Worm (Caenorhabditis elegans) whole organism, dauer: ENCODE results near the gene nhr-271.

Experiments used
- unc-62 ChIP-seq: sonication (generic microtip); optimal IDR thresholded peaks from 2 replicates; lab custom pipeline; 2017; ENCODE audit warnings: missing biosample characterization, missing genetic modification reagents, missing genetic modification characterization

nhr-271 gene

DNA sequence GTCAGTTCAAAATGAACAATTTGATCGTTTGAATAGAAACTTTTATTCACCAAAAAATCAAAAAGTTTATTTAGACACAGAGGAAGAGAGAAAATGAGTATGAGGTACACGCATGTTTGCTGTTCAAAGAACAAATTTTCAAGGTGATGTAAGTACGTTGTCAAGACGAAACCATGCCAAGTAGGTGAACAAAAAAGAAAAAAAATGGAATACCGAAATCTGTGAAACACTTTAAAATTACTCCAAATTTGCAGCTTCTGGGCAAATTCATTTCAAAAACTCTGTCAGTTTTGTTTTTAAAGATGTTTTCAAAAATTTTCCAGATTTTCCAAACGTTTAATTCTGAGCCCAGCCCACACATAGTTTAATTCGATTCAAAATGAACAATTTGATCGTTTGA, at the start of gene nhr-271:
Gene nhr-271, minus strand, starts transcription at position 101 of the 400 bp plus-strand sequence.
- TF ChIP-seq unc-62 (GFP tag; lab: Kevin White, UChicago), result no peak

DNA sequence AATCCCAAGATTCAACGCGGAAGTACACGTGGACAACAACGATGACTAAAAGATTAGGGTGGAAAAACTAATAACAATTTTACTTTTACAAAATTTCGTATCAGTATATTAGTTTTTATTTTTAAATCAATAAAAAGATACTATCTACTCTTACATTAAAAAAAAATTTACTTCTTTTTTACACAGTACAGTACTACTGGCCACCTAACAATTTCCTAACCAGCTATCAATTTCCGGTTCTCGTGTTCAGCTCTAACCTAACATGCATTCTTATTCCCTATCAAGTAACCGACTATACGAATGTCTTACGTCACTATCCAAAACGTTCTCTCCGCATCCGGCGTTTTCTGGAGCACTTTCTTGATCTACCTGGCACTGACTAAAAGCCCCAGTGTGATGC, 49.3 kb upstream of the nhr-271 start, which contains the start of gene srd-21:
Gene srd-21, plus strand, starts transcription at position 301 of the 400 bp plus-strand sequence.
- TF ChIP-seq unc-62 (GFP tag; lab: Kevin White, UChicago), result no peak

DNA sequence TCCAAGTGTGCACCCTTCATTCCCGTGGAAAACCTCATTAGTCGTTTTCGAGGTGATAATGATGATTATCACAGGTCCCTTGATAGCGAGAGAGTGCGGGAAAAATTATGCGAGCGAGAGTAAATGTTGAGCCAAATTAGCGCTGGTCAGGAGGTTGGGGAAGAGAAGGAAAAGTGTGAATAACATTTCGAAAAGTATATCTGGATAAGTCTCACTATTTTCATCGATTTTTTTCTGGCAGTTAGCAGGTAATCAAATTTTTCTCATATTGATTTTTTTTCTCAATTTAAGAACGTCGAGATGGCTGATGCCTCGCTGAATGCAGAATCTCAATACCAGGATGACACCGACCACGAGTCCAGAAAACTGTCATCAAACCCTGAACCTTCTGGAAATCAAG, 48.7 kb upstream of the nhr-271 start, which contains the start of gene W06G6.2:
Gene W06G6.2, plus strand, starts transcription at position 301 of the 400 bp plus-strand sequence.
- TF ChIP-seq unc-62 (GFP tag; lab: Kevin White, UChicago), result no peak

DNA sequence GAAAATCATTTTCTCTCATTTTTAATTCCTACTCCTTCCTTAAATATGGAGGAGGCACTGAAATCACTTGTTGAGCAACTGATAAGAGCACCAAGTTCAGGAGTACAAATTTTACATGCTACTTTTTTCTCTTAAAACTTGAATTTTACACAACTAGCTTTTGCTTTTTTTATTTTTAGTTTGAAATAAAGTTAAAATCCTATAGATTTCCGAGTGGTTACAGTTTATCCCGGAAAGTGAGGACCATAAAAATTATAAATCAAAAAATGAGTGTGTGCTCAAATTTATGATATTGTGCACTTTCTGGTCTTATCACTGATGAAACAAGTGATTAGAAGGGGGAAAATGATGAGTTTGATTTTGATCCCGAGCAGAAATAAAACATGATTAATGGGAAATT, 47.6 kb upstream of the nhr-271 start, which contains the start of gene oac-53:
Gene oac-53, minus strand, starts transcription at position 9 of the 400 bp plus-strand sequence.
- no peak for TF ChIP-seq unc-62 (GFP tag; lab: Kevin White, UChicago)

DNA sequence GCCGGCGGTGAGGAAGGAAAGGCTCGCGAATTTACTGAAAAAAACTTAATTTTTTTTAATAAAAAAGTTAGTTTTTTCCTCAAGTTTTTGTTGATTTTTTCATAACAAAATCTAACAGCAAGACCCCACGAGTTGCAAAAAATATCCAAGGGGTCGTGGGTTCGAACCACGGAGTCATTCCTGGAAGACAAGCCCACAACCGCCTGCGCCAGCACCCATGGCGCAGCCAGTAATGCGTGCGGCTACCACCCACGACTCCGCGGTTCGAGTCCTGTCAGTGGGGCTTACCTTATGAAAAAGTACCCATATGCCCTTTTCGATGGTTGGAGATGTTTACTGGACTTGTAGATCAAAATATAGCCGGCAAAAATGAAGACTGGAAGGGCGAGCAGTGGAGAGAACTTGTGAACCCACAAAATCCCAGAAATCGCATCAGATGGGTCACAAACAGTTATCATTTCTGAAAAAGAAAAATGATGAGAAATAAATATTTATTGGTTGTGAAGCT, 42.5 kb upstream of the nhr-271 start, which contains the start of gene Y70C5A.2:
Gene Y70C5A.2, minus strand, starts transcription at position 458 of the 508 bp plus-strand sequence.
- no peak for TF ChIP-seq unc-62 (GFP tag; lab: Kevin White, UChicago)

DNA sequence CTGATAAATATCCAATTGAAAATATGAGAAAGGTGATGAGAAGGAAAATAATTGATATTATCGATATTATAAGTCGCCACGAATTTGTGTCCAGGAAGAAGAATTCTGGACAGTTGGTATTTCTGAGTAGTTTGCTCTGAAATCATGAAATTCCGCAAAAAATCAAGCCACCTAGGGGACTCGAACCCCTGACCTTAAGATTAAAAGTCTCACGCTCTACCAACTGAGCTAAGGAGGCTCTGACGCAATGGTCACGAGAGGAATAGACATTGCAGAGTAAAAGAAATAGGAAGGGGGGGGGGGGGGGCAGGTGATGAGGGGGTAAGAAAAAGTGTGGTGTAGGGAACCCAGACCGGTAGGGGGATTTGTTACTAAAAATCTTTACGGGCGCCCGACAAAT, 41.6 kb upstream of the nhr-271 start:
- TF ChIP-seq unc-62 (GFP tag; lab: Kevin White, UChicago), result no peak

DNA sequence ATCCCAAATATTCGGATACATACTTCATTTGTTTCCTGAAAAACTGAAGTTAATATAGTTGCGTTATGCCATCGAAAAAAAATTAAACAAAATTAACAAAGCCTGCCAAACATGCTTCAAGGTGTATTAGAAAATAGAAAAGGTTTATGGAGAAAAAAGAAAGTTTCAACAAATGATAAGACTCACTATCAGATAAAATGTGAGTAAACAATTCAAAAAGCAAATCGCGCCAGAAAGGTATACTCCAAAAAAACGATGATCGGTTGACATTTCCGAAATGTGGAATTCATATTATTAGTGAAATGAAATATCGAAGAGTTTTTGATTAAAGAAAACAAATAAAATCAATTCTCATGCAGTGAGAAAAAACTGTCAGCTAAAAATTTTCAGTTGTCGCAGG, 40.5 kb upstream of the nhr-271 start, which contains the start of gene Y70C5A.3:
Gene Y70C5A.3, minus strand, starts transcription at position 50 of the 400 bp plus-strand sequence.
- TF ChIP-seq unc-62 (GFP tag; lab: Kevin White, UChicago), result no peak

- TF ChIP-seq unc-62 (GFP tag; lab: Kevin White, UChicago), result no peak
Measured at ce11 chrV:16617462-16617861, 37.1 kb upstream of the nhr-271 start, which contains the start of gene Y70C5A.4. Y70C5A.4 (plus strand) TSS chrV:16617762.

DNA sequence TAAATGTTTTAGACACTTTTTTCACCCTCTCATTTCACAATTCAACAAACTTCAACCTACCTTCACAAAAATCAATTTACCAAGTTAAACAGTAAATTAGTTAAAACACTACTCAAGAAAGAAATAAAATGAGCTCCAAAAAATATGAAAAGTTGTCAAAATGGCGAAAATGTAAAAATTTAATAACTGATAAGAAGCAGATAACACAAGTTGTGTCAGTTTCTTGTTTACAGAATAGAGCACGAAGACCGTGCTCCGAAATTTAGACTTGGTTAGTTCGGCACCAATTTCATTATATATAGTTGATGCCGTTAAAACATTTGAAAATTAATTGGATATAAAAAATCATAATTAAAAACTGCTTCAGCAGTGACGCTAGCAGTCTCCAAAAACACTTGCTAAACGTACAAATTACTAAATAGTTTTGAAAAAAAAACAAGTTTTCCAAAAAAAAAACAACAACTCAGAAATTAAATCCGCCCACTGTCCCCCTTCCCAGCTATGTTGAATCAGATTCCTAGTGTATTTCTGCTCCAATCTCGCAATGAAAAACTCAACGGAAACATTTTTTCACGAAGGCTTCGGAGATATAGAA, 30.6 kb upstream of the nhr-271 start, which contains the start of gene srw-54:
Gene srw-54, plus strand, starts transcription at position 545 of the 595 bp plus-strand sequence.
- no peak for TF ChIP-seq unc-62 (GFP tag; lab: Kevin White, UChicago)

- TF ChIP-seq unc-62 (GFP tag; lab: Kevin White, UChicago), result no peak
Measured at ce11 chrV:16610094-16610493, 29.8 kb upstream of the nhr-271 start.

DNA sequence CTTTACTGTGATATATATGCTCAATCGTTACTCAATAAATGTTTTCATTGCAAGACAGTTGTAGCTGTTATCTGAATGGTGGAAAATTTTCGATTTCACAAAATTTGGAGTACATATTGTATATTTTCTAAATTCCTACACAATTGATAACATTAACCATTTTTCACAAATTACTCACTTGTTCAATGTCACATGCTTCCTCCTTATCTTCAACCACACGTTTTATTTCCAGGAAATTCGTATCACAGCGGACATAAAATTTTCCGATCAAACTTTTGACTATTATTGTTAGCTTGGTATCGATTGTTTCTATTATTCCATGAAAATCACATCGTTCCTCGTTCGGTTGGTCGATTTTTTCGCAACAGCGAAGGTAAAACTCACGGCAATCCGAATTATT, 28.2 kb upstream of the nhr-271 start:
- no peak for TF ChIP-seq unc-62 (GFP tag; lab: Kevin White, UChicago)

- TF ChIP-seq unc-62 (GFP tag; lab: Kevin White, UChicago), result no peak
Measured at ce11 chrV:16606313-16606712, 26.0 kb upstream of the nhr-271 start, which contains the start of gene Y32B12C.1. Y32B12C.1 (plus strand) TSS chrV:16606613.

ce11 chrV:16605463-16605862, 25.1 kb upstream of the nhr-271 start:
- TF ChIP-seq unc-62 (GFP tag; lab: Kevin White, UChicago), result no peak

DNA sequence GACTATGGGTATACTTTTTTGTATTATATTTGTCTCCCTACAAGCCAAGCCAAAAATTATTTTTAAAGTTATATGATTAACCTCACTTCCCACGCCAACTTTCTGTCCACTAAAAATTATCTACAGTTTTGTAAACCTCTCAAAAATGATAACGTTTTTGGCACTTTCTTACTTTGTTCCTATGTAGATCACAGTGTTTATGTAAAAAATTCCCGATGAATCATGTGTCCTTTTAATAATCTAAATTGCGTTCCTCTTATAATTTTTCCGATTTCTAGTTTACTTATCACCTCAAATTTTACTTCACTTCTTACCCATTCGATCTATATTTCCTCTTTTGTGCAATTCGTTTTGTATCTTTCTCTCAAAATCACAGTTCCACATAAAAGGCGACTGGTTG, 24.0 kb upstream of the nhr-271 start:
- no peak for TF ChIP-seq unc-62 (GFP tag; lab: Kevin White, UChicago)

DNA sequence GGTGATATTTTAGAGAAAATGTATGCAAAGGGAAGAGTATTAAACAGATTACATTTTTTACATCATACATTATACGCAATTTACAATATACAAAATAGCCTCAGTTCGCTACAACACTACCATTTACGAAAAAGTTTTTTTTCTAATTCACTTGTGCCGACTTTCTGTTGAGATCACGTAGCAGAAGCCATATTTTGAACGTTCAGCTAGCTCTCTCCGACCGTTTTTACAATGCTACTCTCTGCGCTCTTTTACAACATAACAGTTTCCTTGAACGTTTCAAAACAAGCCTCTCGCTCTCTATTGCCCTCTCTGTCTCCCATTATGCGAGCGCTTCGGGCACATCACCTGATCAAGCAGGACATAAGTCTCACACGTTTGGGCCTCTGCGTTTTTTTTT, 22.8 kb upstream of the nhr-271 start, which contains the start of gene T03E6.8:
Gene T03E6.8, minus strand, starts transcription at position 101 of the 400 bp plus-strand sequence.
- no peak for TF ChIP-seq unc-62 (GFP tag; lab: Kevin White, UChicago)

ce11 chrV:16600623-16601022, 20.3 kb upstream of the nhr-271 start, which contains the start of gene T03E6.9:
T03E6.9 (minus strand) TSS chrV:16600723.
- no peak for TF ChIP-seq unc-62 (GFP tag; lab: Kevin White, UChicago)
